Worm (Caenorhabditis elegans) whole organism, L2 larva: Measurements from ENCODE around the gene Y47D3A.14.

Experiments
- C34F6.9 ChIP-seq: fragments of 150-350 bp; optimal IDR thresholded peaks from 2 replicates; lab custom pipeline; 2014; ENCODE audit warnings: missing biosample characterization, missing genetic modification characterization
- R02D3.7 ChIP-seq: fragments of 150-350 bp; optimal IDR thresholded peaks from 2 replicates; lab custom pipeline; 2014; ENCODE audit warnings: missing biosample characterization, missing genetic modification characterization
- Y55F3AM.14 ChIP-seq: fragments of 200-800 bp; sonication (Bioruptor generic); optimal IDR thresholded peaks from 2 replicates; lab custom pipeline; 2018; ENCODE audit warnings: mild to moderate bottlenecking, missing genetic modification characterization, missing compliant biosample characterization
- alr-1 ChIP-seq: fragments of 150-350 bp; optimal IDR thresholded peaks from 2 replicates; lab custom pipeline; 2014; ENCODE audit warnings: missing biosample characterization, missing genetic modification characterization
- aly-2 ChIP-seq: fragments of 150-350 bp; optimal IDR thresholded peaks from 2 replicates; lab custom pipeline; 2014; ENCODE audit warnings: missing biosample characterization, missing genetic modification characterization
- ama-1 ChIP-seq: fragments of 150-350 bp; optimal IDR thresholded peaks from 2 replicates; lab custom pipeline; 2018; ENCODE audit warnings: inconsistent platforms
- blmp-1 ChIP-seq: sonication (generic microtip); optimal IDR thresholded peaks from 2 replicates; lab custom pipeline; 2017; ENCODE audit warnings: missing genetic modification characterization, mild to moderate bottlenecking, missing compliant biosample characterization, antibody characterized with exemption, moderate library complexity; ENCODE audit not compliant: insufficient read depth
- ceh-16 ChIP-seq: fragments of 150-350 bp; optimal IDR thresholded peaks from 2 replicates; lab custom pipeline; 2014; ENCODE audit warnings: missing biosample characterization, missing genetic modification characterization
- ceh-82 ChIP-seq: fragments of 150-350 bp; optimal IDR thresholded peaks from 2 replicates; lab custom pipeline; 2014; ENCODE audit warnings: missing biosample characterization, missing genetic modification characterization
- crh-2 ChIP-seq: sonication (generic microtip); optimal IDR thresholded peaks from 2 replicates; lab custom pipeline; 2017; ENCODE audit warnings: missing biosample characterization, missing genetic modification characterization
- dmd-4 ChIP-seq: sonication (generic microtip); optimal IDR thresholded peaks from 2 replicates; lab custom pipeline; 2017; ENCODE audit warnings: missing biosample characterization, missing genetic modification characterization
- egl-27 ChIP-seq: sonication (generic microtip); optimal IDR thresholded peaks from 3 replicates; lab custom pipeline; 2017; ENCODE audit warnings: missing biosample characterization, missing genetic modification reagents, missing genetic modification characterization
- elt-1 ChIP-seq: fragments of 150-350 bp; optimal IDR thresholded peaks from 2 replicates; lab custom pipeline; 2014; ENCODE audit warnings: missing biosample characterization, missing genetic modification characterization
- elt-3 ChIP-seq: sonication (generic microtip); optimal IDR thresholded peaks from 2 replicates; lab custom pipeline; 2017; ENCODE audit warnings: missing biosample characterization, missing genetic modification characterization
- fos-1 ChIP-seq: fragments of 150-350 bp; optimal IDR thresholded peaks from 2 replicates; lab custom pipeline; 2014; ENCODE audit warnings: missing biosample characterization, missing genetic modification characterization
- gmeb-1 ChIP-seq: fragments of 150-350 bp; optimal IDR thresholded peaks from 2 replicates; lab custom pipeline; 2014; ENCODE audit warnings: missing biosample characterization, missing genetic modification characterization
- lin-39 ChIP-seq: fragments of 150-350 bp; optimal IDR thresholded peaks from 2 replicates; lab custom pipeline; 2014; ENCODE audit warnings: missing biosample characterization, missing genetic modification reagents, missing genetic modification characterization
- mdl-1 ChIP-seq, 2 experiments: fragments of 150-350 bp in 1 of 2; sonication (generic microtip) in 1 of 2; optimal IDR thresholded peaks; 2 replicates each; lab custom pipeline; 2017; ENCODE audit warnings: missing biosample characterization in 2 of 2, missing genetic modification characterization in 2 of 2
- nhr-10 ChIP-seq: sonication (generic microtip); optimal IDR thresholded peaks from 2 replicates; lab custom pipeline; 2017; ENCODE audit warnings: missing biosample characterization, missing genetic modification characterization
- nhr-11 ChIP-seq: fragments of 150-350 bp; optimal IDR thresholded peaks from 2 replicates; lab custom pipeline; 2014; ENCODE audit warnings: missing biosample characterization, missing genetic modification characterization
- nhr-12 ChIP-seq: fragments of 150-350 bp; optimal IDR thresholded peaks from 2 replicates; lab custom pipeline; 2014; ENCODE audit warnings: missing biosample characterization, missing genetic modification characterization
- nhr-21 ChIP-seq: fragments of 150-350 bp; optimal IDR thresholded peaks from 2 replicates; lab custom pipeline; 2014; ENCODE audit warnings: missing biosample characterization, missing genetic modification characterization
- nhr-23 ChIP-seq: fragments of 150-350 bp; optimal IDR thresholded peaks from 2 replicates; lab custom pipeline; 2014; ENCODE audit warnings: missing biosample characterization, missing genetic modification reagents, missing genetic modification characterization
- nhr-237 ChIP-seq: fragments of 150-350 bp; optimal IDR thresholded peaks from 2 replicates; lab custom pipeline; 2014; ENCODE audit warnings: missing biosample characterization, missing genetic modification characterization
- nhr-25 ChIP-seq: fragments of 150-350 bp; sonication (generic microtip); optimal IDR thresholded peaks from 3 replicates; lab custom pipeline; 2014; ENCODE audit warnings: missing biosample characterization, missing genetic modification characterization
- nhr-77 ChIP-seq: fragments of 150-350 bp; optimal IDR thresholded peaks from 2 replicates; lab custom pipeline; 2014; ENCODE audit warnings: missing biosample characterization, missing genetic modification characterization
- peb-1 ChIP-seq: fragments of 150-350 bp; optimal IDR thresholded peaks from 2 replicates; lab custom pipeline; 2014; ENCODE audit warnings: missing biosample characterization, missing genetic modification characterization
- sem-4 ChIP-seq: fragments of 150-350 bp; optimal IDR thresholded peaks from 2 replicates; lab custom pipeline; 2014; ENCODE audit warnings: missing biosample characterization, missing genetic modification reagents, missing genetic modification characterization
- sma-3 ChIP-seq: sonication (generic microtip); optimal IDR thresholded peaks from 2 replicates; lab custom pipeline; 2016; ENCODE audit warnings: missing genetic modification reagents, missing genetic modification characterization, missing compliant biosample characterization
- sma-9 ChIP-seq, 2 experiments: fragments of 150-350 bp in 1 of 2; sonication (generic microtip) in 1 of 2; optimal IDR thresholded peaks; 2 replicates each; lab custom pipeline; 2014 to 2016; ENCODE audit warnings: missing genetic modification characterization in 2 of 2, mild to moderate bottlenecking in 1 of 2, missing biosample characterization in 1 of 2, missing compliant biosample characterization in 1 of 2, missing genetic modification reagents in 1 of 2, moderate library complexity in 1 of 2
- snpc-4 ChIP-seq: fragments of 150-350 bp; optimal IDR thresholded peaks from 2 replicates; lab custom pipeline; 2014; ENCODE audit warnings: missing biosample characterization, missing genetic modification characterization
- unc-39 ChIP-seq: fragments of 150-350 bp; optimal IDR thresholded peaks from 2 replicates; lab custom pipeline; 2014; ENCODE audit warnings: missing biosample characterization, missing genetic modification characterization
- zag-1 ChIP-seq: fragments of 150-350 bp; optimal IDR thresholded peaks from 2 replicates; lab custom pipeline; 2014; ENCODE audit warnings: missing biosample characterization, missing genetic modification characterization
- ztf-1 ChIP-seq: fragments of 200-800 bp; sonication (Bioruptor generic); conservative IDR thresholded peaks from 2 replicates; pipeline ENCODE4 v1.3.6; 2022; ENCODE audit warnings: missing genetic modification characterization, missing compliant biosample characterization
- ztf-4 ChIP-seq: fragments of 150-350 bp; optimal IDR thresholded peaks from 2 replicates; lab custom pipeline; 2014; ENCODE audit warnings: missing biosample characterization, missing genetic modification characterization

Y47D3A.14 gene

DNA sequence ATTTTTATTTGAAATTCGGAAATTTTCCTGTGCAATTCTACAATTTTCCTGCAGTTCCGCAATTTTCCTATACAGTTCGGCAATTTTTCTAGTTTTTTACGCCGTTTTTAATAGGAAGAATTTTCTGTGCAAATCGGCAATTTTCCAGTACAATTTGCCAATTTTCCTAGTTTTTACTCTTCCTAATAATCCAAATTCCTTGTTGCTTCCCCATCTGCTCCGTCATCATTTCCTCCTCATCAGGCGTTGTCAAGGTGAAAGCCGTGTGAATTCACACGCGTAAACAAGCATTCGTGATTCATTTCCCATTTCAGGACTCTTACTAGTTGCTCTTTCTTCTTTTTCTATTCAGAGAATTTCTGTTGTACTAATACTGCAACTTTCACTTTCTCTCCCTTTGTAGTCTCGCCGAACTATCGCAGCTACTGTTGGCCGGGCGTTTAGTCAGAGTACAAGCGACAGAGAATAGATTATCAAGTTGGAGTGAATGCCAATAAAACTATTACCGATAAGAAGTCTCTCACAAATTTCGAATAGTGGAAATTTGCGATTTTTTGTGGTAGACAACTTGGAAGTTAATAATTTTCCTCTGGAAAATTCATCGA is 5.0 kb upstream of the Y47D3A.14 start:
- TF ChIP-seq crh-2 (tag; lab: Kevin White, UChicago) (no peak), unc-39 (tag; lab: Kevin White, UChicago) (no peak), fos-1 (tag; lab: Kevin White, UChicago) (peak; percentile 97), sma-9 (GFP tag; optimal IDR thresholded peaks at IDR 0.05; lab: Kevin White, UChicago) (peak; percentile 29), sma-9 (tag; optimal IDR thresholded peaks at IDR 0.05; lab: Kevin White, UChicago) (no peak), blmp-1 (tag; lab: Kevin White, UChicago) (peak; percentile 85), egl-27 (tag; lab: Kevin White, UChicago) (no peak), ztf-4 (tag; lab: Kevin White, UChicago) (no peak), nhr-23 (no peak), mdl-1 (tag; optimal IDR thresholded peaks at IDR 0.05; lab: Kevin White, UChicago) (no peak)

DNA sequence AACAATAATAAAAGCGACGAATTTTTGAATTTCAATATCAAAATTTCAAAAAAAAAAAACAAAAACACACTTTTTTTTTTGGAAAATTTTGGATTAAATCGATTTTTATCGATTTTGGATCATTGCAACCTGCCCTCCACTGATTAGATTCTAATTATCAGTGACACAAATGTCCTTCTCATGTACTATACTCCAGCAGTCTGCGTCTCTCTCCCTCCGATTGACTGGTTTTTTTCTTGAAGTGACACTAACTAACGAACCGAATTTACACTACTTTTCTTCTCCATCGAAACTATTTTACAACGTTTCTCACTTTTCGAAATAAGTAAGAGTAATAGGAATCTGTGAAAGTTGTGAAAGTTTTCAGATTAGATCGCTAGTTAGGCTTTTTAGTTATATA is 4.1 kb upstream of the Y47D3A.14 start:
- peak; percentile 32 for TF ChIP-seq sma-9 (GFP tag; optimal IDR thresholded peaks at IDR 0.05; lab: Kevin White, UChicago)
- TF ChIP-seq sma-9 (tag; optimal IDR thresholded peaks at IDR 0.05; lab: Kevin White, UChicago): no peak
- TF ChIP-seq aly-2 (tag; lab: Kevin White, UChicago): no peak
- peak; percentile 55 for TF ChIP-seq blmp-1 (tag; lab: Kevin White, UChicago)
- peak; percentile 55 for TF ChIP-seq nhr-25 (tag; lab: Kevin White, UChicago)
- TF ChIP-seq sem-4 (tag; lab: Kevin White, UChicago): no peak
- TF ChIP-seq crh-2 (tag; lab: Kevin White, UChicago): peak; percentile 14
- TF ChIP-seq fos-1 (tag; lab: Kevin White, UChicago): peak; percentile 81
- TF ChIP-seq sma-3 (GFP tag; lab: Kevin White, UChicago): no peak

DNA sequence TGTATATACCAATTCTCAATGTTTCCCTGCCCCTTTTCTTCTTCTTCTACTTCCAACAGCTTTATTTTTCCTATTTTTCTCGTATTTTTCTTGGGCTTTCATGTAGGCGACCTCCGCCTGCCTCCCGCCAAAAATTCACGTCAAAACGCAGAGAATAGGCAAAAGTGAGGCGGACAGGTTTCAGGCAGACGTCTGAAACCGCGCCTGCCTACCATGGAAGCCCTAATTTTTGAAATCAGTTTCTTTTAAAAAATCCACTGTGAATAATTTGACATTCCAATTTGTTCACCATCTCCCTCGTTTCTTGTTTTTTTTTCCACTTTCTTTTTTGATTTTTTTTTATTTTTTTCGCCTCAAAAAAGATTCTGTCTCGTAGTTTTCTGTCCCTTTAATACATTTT is 2.1 kb upstream of the Y47D3A.14 start:
- no peak for TF ChIP-seq nhr-77 (tag; lab: Kevin White, UChicago)
- TF ChIP-seq lin-39 (tag; lab: Kevin White, UChicago): no peak
- no peak for TF ChIP-seq alr-1 (tag; lab: Kevin White, UChicago)
- no peak for TF ChIP-seq nhr-21 (tag; lab: Kevin White, UChicago)
- TF ChIP-seq, all 48 proteins: peak for 0

DNA sequence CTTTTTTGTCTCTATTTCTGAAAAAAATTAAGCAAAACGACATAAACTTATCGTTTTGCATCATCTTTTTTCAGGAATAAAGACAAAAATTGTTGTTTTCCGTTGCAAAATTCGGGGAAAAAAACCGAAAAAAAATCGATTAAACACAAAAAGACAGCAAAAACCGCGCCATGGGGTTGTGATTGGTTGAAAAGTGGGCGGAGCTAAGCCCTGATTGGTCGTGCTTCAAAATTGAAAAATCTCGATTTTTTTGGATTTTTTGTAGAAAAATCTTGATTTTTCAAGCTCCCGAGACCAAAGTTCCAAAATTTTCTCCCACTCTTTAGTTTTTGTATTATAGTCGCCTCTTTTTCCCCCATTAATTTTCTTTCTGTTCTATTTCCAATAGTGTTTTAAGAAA is 1.6 kb upstream of the Y47D3A.14 start:
- TF ChIP-seq nhr-10 (tag; lab: Kevin White, UChicago) (no peak), C34F6.9 (tag; lab: Kevin White, UChicago) (no peak), nhr-237 (no peak), nhr-11 (no peak), elt-3 (tag; lab: Kevin White, UChicago) (no peak), gmeb-1 (no peak), crh-2 (tag; lab: Kevin White, UChicago) (no peak), ztf-1 (GFP tag; lab: Robert Waterston, UW) (no peak), fos-1 (tag; lab: Kevin White, UChicago) (no peak), peb-1 (tag; lab: Kevin White, UChicago) (no peak), R02D3.7 (tag; lab: Kevin White, UChicago) (no peak), egl-27 (tag; lab: Kevin White, UChicago) (no peak), nhr-23 (no peak), nhr-25 (tag; lab: Kevin White, UChicago) (no peak), nhr-12 (tag; lab: Kevin White, UChicago) (no peak), sma-3 (GFP tag; lab: Kevin White, UChicago) (no peak), snpc-4 (tag; lab: Kevin White, UChicago) (no peak), ama-1 (lab: Kevin White, UChicago) (no peak), nhr-77 (tag; lab: Kevin White, UChicago) (no peak)
- TF ChIP-seq, all 48 proteins: peak for 0

DNA sequence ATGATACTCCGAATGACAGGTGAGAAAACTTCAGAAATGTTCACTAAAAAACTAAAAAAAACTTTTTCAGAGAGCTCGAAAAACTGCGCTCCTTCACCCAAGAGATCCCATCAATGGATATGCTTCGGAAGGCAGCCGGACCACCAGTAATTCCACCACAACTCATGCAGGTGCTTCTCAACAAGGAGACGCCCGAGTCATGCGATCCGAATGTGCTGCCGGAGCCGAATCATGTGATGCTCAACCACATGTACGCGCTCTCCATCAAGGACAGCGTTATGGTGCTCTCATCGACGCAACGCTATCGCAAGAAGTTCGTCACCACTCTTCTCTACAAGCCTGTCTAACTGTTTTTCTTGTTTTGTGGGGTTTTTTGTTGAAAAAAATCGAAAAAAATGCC is 1.1 kb upstream of the Y47D3A.14 start:
- no peak for TF ChIP-seq Y55F3AM.14
- no peak for TF ChIP-seq R02D3.7 (tag; lab: Kevin White, UChicago)
- no peak for TF ChIP-seq ceh-16 (tag; lab: Kevin White, UChicago)
- no peak for TF ChIP-seq nhr-12 (tag; lab: Kevin White, UChicago)
- no peak for TF ChIP-seq egl-27 (tag; lab: Kevin White, UChicago)
- no peak for TF ChIP-seq zag-1
- no peak for TF ChIP-seq ceh-82 (tag; lab: Kevin White, UChicago)
- TF ChIP-seq nhr-10 (tag; lab: Kevin White, UChicago): no peak
- TF ChIP-seq elt-1: no peak
- TF ChIP-seq dmd-4 (tag; lab: Kevin White, UChicago): no peak
